Fruit fly (Drosophila melanogaster): ENCODE data around the gene Jasper.

Jasper gene

dm6 chr3R:30014480-30014879 lies 37.8 kb upstream of the Jasper start (continued):
- TF ChIP-seq inv (GFP tag; IDR thresholded peaks at IDR 0.05; ENCODE audit: partially characterized antibody) (no peak), CG1647 (GFP tag; optimal IDR thresholded peaks at IDR 0.05) (no peak), sd (tag; optimal IDR thresholded peaks at IDR 0.05) (no peak), zen (tag; optimal IDR thresholded peaks at IDR 0.05) (no peak), CG2678 (tag; optimal IDR thresholded peaks at IDR 0.05) (no peak), Meics (GFP tag; optimal IDR thresholded peaks at IDR 0.05) (no peak), grn (GFP tag; optimal IDR thresholded peaks at IDR 0.05) (no peak), CG7556 (GFP tag; optimal IDR thresholded peaks at IDR 0.05) (no peak), psq (GFP tag; optimal IDR thresholded peaks at IDR 0.05) (no peak), CG4328 (GFP tag; optimal IDR thresholded peaks at IDR 0.05) (no peak), B-H2 (GFP tag; optimal IDR thresholded peaks at IDR 0.05) (no peak)

- TF ChIP-seq HLH4C (GFP tag; IDR thresholded peaks at IDR 0.05; ENCODE audit: partially characterized antibody): peak; percentile 71
- TF ChIP-seq CG31441 (GFP tag; IDR thresholded peaks at IDR 0.05): 0 out of 2 replicates have a peak, but pooled peaks have one; percentile 8
- peak; percentile 22 for TF ChIP-seq sd (tag; optimal IDR thresholded peaks at IDR 0.05)
- TF ChIP-seq tin (GFP tag; optimal IDR thresholded peaks at IDR 0.05): peak; percentile 9
- peak; percentile 48 for TF ChIP-seq BtbVII (GFP tag; optimal IDR thresholded peaks at IDR 0.05)
- no peak for TF ChIP-seq CG11398 (GFP tag; optimal IDR thresholded peaks at IDR 0.05)
- TF ChIP-seq Dp (GFP tag; optimal IDR thresholded peaks at IDR 0.05): peak; percentile 99
- TF ChIP-seq CG15269 (tag; optimal IDR thresholded peaks at IDR 0.05): peak; percentile 10
- peak; percentile 60 for TF ChIP-seq Kr (GFP tag; optimal IDR thresholded peaks at IDR 0.05)
- TF ChIP-seq YL-1 (GFP tag; optimal IDR thresholded peaks at IDR 0.05): peak; percentile 55
- TF ChIP-seq rib (GFP tag; IDR thresholded peaks at IDR 0.05): peak; percentile 64; the same call in 1 of the 2 replicates
- TF ChIP-seq CG34422 (GFP tag; IDR thresholded peaks at IDR 0.05): peak; percentile 55; the same call in 2 of the 3 replicates
- TF ChIP-seq hkb (optimal IDR thresholded peaks at IDR 0.05): no peak
- TF ChIP-seq hkb (GFP tag; IDR thresholded peaks at IDR 0.05): peak; percentile 33
- TF ChIP-seq Hand (GFP tag; optimal IDR thresholded peaks at IDR 0.05): peak; percentile 37
- peak; percentile 83 for TF ChIP-seq Jarid2 (GFP tag; optimal IDR thresholded peaks at IDR 0.05)
- peak; percentile 43 for TF ChIP-seq CG6854 (GFP tag; optimal IDR thresholded peaks at IDR 0.05)
- peak; percentile 75 for TF ChIP-seq Opbp (GFP tag; IDR thresholded peaks at IDR 0.05; ENCODE audit: partially characterized antibody)
- TF ChIP-seq CG10366 (GFP tag; IDR thresholded peaks at IDR 0.05): no peak
- peak; percentile 8 for TF ChIP-seq unpg (GFP tag; optimal IDR thresholded peaks at IDR 0.05)
- TF ChIP-seq amos (GFP tag; IDR thresholded peaks at IDR 0.05; ENCODE audit: partially characterized antibody): peak; percentile 81
- peak in 1 of 2 experiments; percentile 10 for TF ChIP-seq Pdp1 (GFP tag; optimal IDR thresholded peaks at IDR 0.05)
- peak; percentile 61 for TF ChIP-seq bbx (GFP tag; IDR thresholded peaks at IDR 0.05; ENCODE audit: partially characterized antibody)
- no peak for TF ChIP-seq Aef1 (GFP tag; IDR thresholded peaks at IDR 0.05)
- TF ChIP-seq CG4424 (GFP tag; optimal IDR thresholded peaks at IDR 0.05): peak; percentile 20
- TF ChIP-seq Deaf1 (tag; optimal IDR thresholded peaks at IDR 0.05): peak; percentile 27
- peak in 1 of 3 experiments; percentile 9 for TF ChIP-seq Stat92E (GFP tag; optimal IDR thresholded peaks at IDR 0.05)
- peak; percentile 37 for TF ChIP-seq odd (GFP tag; optimal IDR thresholded peaks at IDR 0.05)
- peak; percentile 1 for TF ChIP-seq mirr (GFP tag; optimal IDR thresholded peaks at IDR 0.05)
- TF ChIP-seq CG5953 (GFP tag; IDR thresholded peaks at IDR 0.05): no peak
- TF ChIP-seq crol (GFP tag; IDR thresholded peaks at IDR 0.05): 0 out of 2 replicates have a peak, but pooled peaks have one; percentile 21
- TF ChIP-seq CG10274 (GFP tag; optimal IDR thresholded peaks at IDR 0.05): peak; percentile 16
- TF ChIP-seq CG42726 (GFP tag; IDR thresholded peaks at IDR 0.05; ENCODE audit: partially characterized antibody): peak; percentile 46; the same call in 1 of the 2 replicates
- TF ChIP-seq CG10959 (GFP tag; IDR thresholded peaks at IDR 0.05): no peak
- TF ChIP-seq pb (GFP tag; optimal IDR thresholded peaks at IDR 0.05): no peak
- peak; percentile 22 for TF ChIP-seq Dek (tag; optimal IDR thresholded peaks at IDR 0.05)
- no peak for TF ChIP-seq btn (GFP tag; optimal IDR thresholded peaks at IDR 0.05)
- no peak for TF ChIP-seq NK7.1 (GFP tag; optimal IDR thresholded peaks at IDR 0.05)
Measured at dm6 chr3R:30014977-30015514, 37.3 kb upstream of the Jasper start, which contains the start of gene CG7920. Gene CG7920 (minus strand): TSS chr3R:30015284.
